Fruit fly (Drosophila melanogaster) whole organism, prepupa: Measurements from ENCODE around the gene CG12355.
A peak's percentile ranks its signal among the peaks of the same experiment; 100 is the strongest.

Experiments used
- Blimp-1 ChIP-seq: fragments of 200-800 bp; sonication (Bioruptor generic); optimal IDR thresholded peaks from 3 replicates; lab custom pipeline; 2017; ENCODE audit warnings: missing biosample characterization, missing genetic modification characterization, mild to moderate bottlenecking, moderate library complexity, missing genetic modification reagents
- CG10669 ChIP-seq: fragments of 200-800 bp; sonication (Bioruptor generic); optimal IDR thresholded peaks from 3 replicates; lab custom pipeline; 2018; ENCODE audit warnings: missing biosample characterization, mild to moderate bottlenecking, missing genetic modification characterization, moderate library complexity
- CG11294 ChIP-seq: fragments of 200-800 bp; sonication (Bioruptor generic); IDR thresholded peaks from 2 replicates; pipeline ENCODE4 v1.3.6; 2022; ENCODE audit warnings: missing biosample characterization, missing genetic modification characterization
- CG11902 ChIP-seq: fragments of 200-800 bp; sonication (Bioruptor generic); optimal IDR thresholded peaks from 3 replicates; lab custom pipeline; 2016; ENCODE audit warnings: missing biosample characterization, missing genetic modification characterization
- CG1621 ChIP-seq: fragments of 200-800 bp; sonication (Bioruptor generic); optimal IDR thresholded peaks from 3 replicates; lab custom pipeline; 2018; ENCODE audit warnings: missing biosample characterization, mild to moderate bottlenecking, missing genetic modification characterization
- CG31627 ChIP-seq: fragments of 200-800 bp; sonication (Bioruptor generic); optimal IDR thresholded peaks from 3 replicates; lab custom pipeline; 2016; ENCODE audit warnings: missing biosample characterization, missing genetic modification characterization
- CG32006 ChIP-seq: fragments of 200-800 bp; sonication (Bioruptor generic); optimal IDR thresholded peaks from 3 replicates; lab custom pipeline; 2017; ENCODE audit warnings: missing biosample characterization, mild to moderate bottlenecking, missing genetic modification characterization
- CG3919 ChIP-seq: fragments of 200-800 bp; sonication (Bioruptor generic); optimal IDR thresholded peaks from 3 replicates; lab custom pipeline; 2016; ENCODE audit warnings: missing biosample characterization, missing genetic modification characterization
- CG4318 ChIP-seq: fragments of 200-800 bp; sonication (Bioruptor generic); optimal IDR thresholded peaks from 3 replicates; lab custom pipeline; 2017; ENCODE audit warnings: missing biosample characterization, mild to moderate bottlenecking, missing genetic modification characterization
- CG6163 ChIP-seq: fragments of 200-800 bp; sonication (Bioruptor generic); IDR thresholded peaks from 3 replicates; pipeline ENCODE4 v1.3.6; 2022; ENCODE audit warnings: missing biosample characterization, missing genetic modification characterization
- CG6276 ChIP-seq: fragments of 200-800 bp; sonication (Bioruptor generic); optimal IDR thresholded peaks from 2 replicates; lab custom pipeline; 2017; ENCODE audit warnings: missing biosample characterization, mild to moderate bottlenecking, missing genetic modification characterization
- CG6792 ChIP-seq: fragments of 200-800 bp; sonication (Bioruptor generic); optimal IDR thresholded peaks from 3 replicates; lab custom pipeline; 2016; ENCODE audit warnings: missing biosample characterization, missing genetic modification characterization
- CG6854 ChIP-seq: fragments of 200-800 bp; sonication (Bioruptor generic); optimal IDR thresholded peaks from 2 replicates; lab custom pipeline; 2017; ENCODE audit warnings: missing biosample characterization, mild to moderate bottlenecking, missing genetic modification characterization
- CG7368 ChIP-seq: fragments of 200-800 bp; sonication (Bioruptor generic); optimal IDR thresholded peaks from 3 replicates; lab custom pipeline; 2016; ENCODE audit warnings: missing biosample characterization, missing genetic modification characterization
- CG8319 ChIP-seq: fragments of 200-800 bp; sonication (Bioruptor generic); optimal IDR thresholded peaks from 3 replicates; lab custom pipeline; 2016; ENCODE audit warnings: missing biosample characterization, missing genetic modification characterization
- CG8632 ChIP-seq: fragments of 200-800 bp; sonication (Bioruptor generic); optimal IDR thresholded peaks from 3 replicates; lab custom pipeline; 2016; ENCODE audit warnings: missing biosample characterization, missing genetic modification characterization
- CG9139 ChIP-seq: fragments of 200-800 bp; sonication (Bioruptor generic); optimal IDR thresholded peaks from 3 replicates; lab custom pipeline; 2017; ENCODE audit warnings: missing biosample characterization, mild to moderate bottlenecking, missing genetic modification characterization
- Eip75B ChIP-seq: fragments of 200-800 bp; sonication (Bioruptor generic); optimal IDR thresholded peaks from 3 replicates; lab custom pipeline; 2016; ENCODE audit warnings: missing biosample characterization, missing genetic modification characterization
- Eip78C ChIP-seq: fragments of 200-800 bp; sonication (Bioruptor generic); peaks from one replicate; lab custom pipeline; 2016; ENCODE audit warnings: missing biosample characterization, missing genetic modification characterization
- Ets21C ChIP-seq: fragments of 200-800 bp; sonication (Bioruptor generic); optimal IDR thresholded peaks from 3 replicates; lab custom pipeline; 2016; ENCODE audit warnings: missing biosample characterization, missing genetic modification characterization
- Ets96B ChIP-seq: fragments of 200-800 bp; optimal IDR thresholded peaks from 2 replicates; lab custom pipeline; 2019; ENCODE audit warnings: missing biosample characterization, mild to moderate bottlenecking, missing genetic modification characterization, moderate library complexity
- Gug ChIP-seq: fragments of 200-800 bp; sonication (Bioruptor generic); IDR thresholded peaks from 2 replicates; pipeline ENCODE4 v1.3.6; 2022; ENCODE audit warnings: missing biosample characterization, missing genetic modification characterization
- Hr38 ChIP-seq: sonication (Bioruptor generic); optimal IDR thresholded peaks from 2 replicates; lab custom pipeline; 2016; ENCODE audit warnings: missing biosample characterization, missing genetic modification characterization
- Hr39 ChIP-seq: fragments of 200-800 bp; sonication (Bioruptor generic); optimal IDR thresholded peaks from 2 replicates; lab custom pipeline; 2016; ENCODE audit warnings: missing biosample characterization, missing genetic modification characterization
- Hr4 ChIP-seq: fragments of 200-800 bp; sonication (Bioruptor generic); optimal IDR thresholded peaks from 3 replicates; lab custom pipeline; 2016; ENCODE audit warnings: missing biosample characterization, missing genetic modification characterization
- Lpt ChIP-seq: fragments of 200-800 bp; sonication (Bioruptor generic); optimal IDR thresholded peaks from 3 replicates; lab custom pipeline; 2016; ENCODE audit warnings: missing biosample characterization, missing genetic modification characterization
- Met ChIP-seq: fragments of 200-800 bp; sonication (Bioruptor generic); optimal IDR thresholded peaks from 3 replicates; lab custom pipeline; 2016; ENCODE audit warnings: missing biosample characterization, missing genetic modification characterization
- OdsH ChIP-seq: fragments of 200-800 bp; sonication (Bioruptor generic); optimal IDR thresholded peaks from 3 replicates; lab custom pipeline; 2016; ENCODE audit warnings: missing biosample characterization, missing genetic modification characterization
- Smox ChIP-seq: fragments of 200-800 bp; sonication (Bioruptor generic); optimal IDR thresholded peaks from 3 replicates; lab custom pipeline; 2016; ENCODE audit warnings: missing biosample characterization, missing genetic modification characterization
- Sox102F ChIP-seq: fragments of 200-800 bp; sonication (Bioruptor generic); optimal IDR thresholded peaks from 2 replicates; lab custom pipeline; 2016; ENCODE audit warnings: missing biosample characterization, mild to moderate bottlenecking, missing genetic modification characterization
- Sox15 ChIP-seq: fragments of 200-800 bp; sonication (Bioruptor generic); optimal IDR thresholded peaks from 3 replicates; lab custom pipeline; 2016; ENCODE audit warnings: missing biosample characterization, missing genetic modification characterization
- achi ChIP-seq: fragments of 200-800 bp; sonication (Bioruptor generic); optimal IDR thresholded peaks from 3 replicates; lab custom pipeline; 2016; ENCODE audit warnings: missing biosample characterization, missing genetic modification characterization
- acj6 ChIP-seq: fragments of 200-800 bp; sonication (Bioruptor generic); optimal IDR thresholded peaks from 3 replicates; lab custom pipeline; 2016; ENCODE audit warnings: missing biosample characterization, missing genetic modification characterization
- cyc ChIP-seq: fragments of 200-800 bp; sonication (Bioruptor generic); optimal IDR thresholded peaks from 3 replicates; lab custom pipeline; 2016; ENCODE audit warnings: missing biosample characterization, missing genetic modification characterization
- dac ChIP-seq: fragments of 200-800 bp; sonication (Bioruptor generic); optimal IDR thresholded peaks from 2 replicates; lab custom pipeline; 2017; ENCODE audit warnings: missing biosample characterization, mild to moderate bottlenecking, missing genetic modification characterization
- dsx ChIP-seq: fragments of 200-800 bp; optimal IDR thresholded peaks from 3 replicates; lab custom pipeline; 2019; ENCODE audit warnings: missing biosample characterization, mild to moderate bottlenecking, missing genetic modification characterization, moderate library complexity; ENCODE audit not compliant: poor library complexity, severe bottlenecking
- eg ChIP-seq: fragments of 200-800 bp; sonication (Bioruptor generic); IDR thresholded peaks from 3 replicates; pipeline ENCODE4 v1.3.6; 2022; ENCODE audit warnings: missing biosample characterization, missing genetic modification characterization
- fd59A ChIP-seq: fragments of 200-800 bp; sonication (Bioruptor generic); optimal IDR thresholded peaks from 2 replicates; lab custom pipeline; 2017; ENCODE audit warnings: missing biosample characterization, mild to moderate bottlenecking, missing genetic modification characterization, missing genetic modification reagents
- fd85E ChIP-seq: fragments of 200-800 bp; sonication (Bioruptor generic); optimal IDR thresholded peaks from 3 replicates; lab custom pipeline; 2016; ENCODE audit warnings: missing biosample characterization, missing genetic modification characterization
- fkh ChIP-seq: fragments of 200-800 bp; sonication (Bioruptor generic); optimal IDR thresholded peaks from 3 replicates; lab custom pipeline; 2017; ENCODE audit warnings: missing biosample characterization, mild to moderate bottlenecking, missing genetic modification characterization, moderate library complexity
- lz ChIP-seq: fragments of 200-800 bp; sonication (Bioruptor generic); optimal IDR thresholded peaks from 3 replicates; lab custom pipeline; 2016; ENCODE audit warnings: missing biosample characterization, missing genetic modification characterization
- net ChIP-seq: fragments of 200-800 bp; sonication (Bioruptor generic); optimal IDR thresholded peaks from 3 replicates; lab custom pipeline; 2016; ENCODE audit warnings: missing biosample characterization, missing genetic modification characterization
- pdm3 ChIP-seq: fragments of 200-800 bp; sonication (Bioruptor generic); optimal IDR thresholded peaks from 3 replicates; lab custom pipeline; 2016; ENCODE audit warnings: missing biosample characterization, missing genetic modification characterization
- salr ChIP-seq, 2 experiments: fragments of 200-800 bp; sonication (Bioruptor generic); optimal IDR thresholded peaks; 3 replicates each; lab custom pipeline; 2016 to 2018; ENCODE audit warnings: missing biosample characterization in 2 of 2, missing genetic modification characterization in 2 of 2, mild to moderate bottlenecking in 1 of 2
- svp ChIP-seq: fragments of 200-800 bp; sonication (Bioruptor generic); peaks from one replicate; lab custom pipeline; 2016; ENCODE audit warnings: missing biosample characterization, missing genetic modification characterization
- topi ChIP-seq: fragments of 200-800 bp; sonication (Bioruptor generic); optimal IDR thresholded peaks from 3 replicates; lab custom pipeline; 2016; ENCODE audit warnings: missing biosample characterization, missing genetic modification characterization
- vri ChIP-seq: fragments of 200-800 bp; sonication (Bioruptor generic); optimal IDR thresholded peaks from 3 replicates; lab custom pipeline; 2016; ENCODE audit warnings: missing biosample characterization, mild to moderate bottlenecking, missing genetic modification characterization

The CG12355 gene

DNA sequence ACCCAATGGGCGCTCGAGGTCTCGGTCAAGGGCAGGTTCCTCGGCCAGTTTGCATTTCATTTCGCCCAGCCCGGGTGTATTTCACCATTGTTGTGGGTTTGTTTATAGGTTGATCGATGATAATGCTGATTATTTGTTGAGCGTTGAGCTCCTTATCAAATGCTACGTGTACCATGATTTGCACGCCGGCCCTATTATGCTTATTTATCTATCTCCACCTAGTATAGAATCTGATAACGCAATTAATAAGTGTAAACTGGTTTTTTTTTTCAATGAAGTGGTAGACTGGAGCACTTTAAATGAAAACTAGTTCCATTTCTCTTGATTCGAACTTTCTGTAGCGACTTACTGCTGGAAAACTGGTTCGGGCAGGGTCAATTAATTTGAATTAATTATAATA lies 6.9 kb upstream of the CG12355 start:
- TF ChIP-seq fkh, result no peak
- no peak for TF ChIP-seq fd85E (GFP tag; lab: Kevin White, UChicago)
- peak; percentile 1 for TF ChIP-seq vri (GFP tag; lab: Kevin White, UChicago)

DNA sequence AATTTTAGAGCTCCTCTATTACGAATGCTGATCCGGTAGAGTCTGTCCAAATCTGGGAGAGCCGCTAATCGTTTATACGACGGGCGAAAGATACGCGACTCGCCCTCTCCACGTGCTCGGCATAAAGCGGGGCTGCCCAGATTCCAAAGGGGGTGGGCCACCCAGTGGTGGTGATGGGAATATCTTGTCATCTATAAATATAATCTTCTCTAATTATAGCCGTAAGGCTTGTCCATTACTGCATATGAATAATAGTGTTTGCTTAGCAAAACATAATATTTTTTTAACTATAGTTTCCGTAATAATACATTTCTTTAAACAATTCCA lies 6.3 kb upstream of the CG12355 start:
- TF ChIP-seq pdm3 (no peak), Eip78C (GFP tag; lab: Kevin White, UChicago) (peak; percentile 47), Sox15 (GFP tag; lab: Kevin White, UChicago) (no peak), topi (GFP tag; lab: Kevin White, UChicago) (no peak), eg (GFP tag; lab: Robert Waterston, UW) (0 out of 3 replicates have a peak, but pooled peaks have one; percentile 12), CG32006 (GFP tag; lab: Kevin White, UChicago) (no peak), CG3919 (no peak), vri (GFP tag; lab: Kevin White, UChicago) (no peak), CG7368 (no peak), CG11902 (GFP tag; lab: Kevin White, UChicago) (no peak), Hr4 (GFP tag; lab: Kevin White, UChicago) (no peak)

DNA sequence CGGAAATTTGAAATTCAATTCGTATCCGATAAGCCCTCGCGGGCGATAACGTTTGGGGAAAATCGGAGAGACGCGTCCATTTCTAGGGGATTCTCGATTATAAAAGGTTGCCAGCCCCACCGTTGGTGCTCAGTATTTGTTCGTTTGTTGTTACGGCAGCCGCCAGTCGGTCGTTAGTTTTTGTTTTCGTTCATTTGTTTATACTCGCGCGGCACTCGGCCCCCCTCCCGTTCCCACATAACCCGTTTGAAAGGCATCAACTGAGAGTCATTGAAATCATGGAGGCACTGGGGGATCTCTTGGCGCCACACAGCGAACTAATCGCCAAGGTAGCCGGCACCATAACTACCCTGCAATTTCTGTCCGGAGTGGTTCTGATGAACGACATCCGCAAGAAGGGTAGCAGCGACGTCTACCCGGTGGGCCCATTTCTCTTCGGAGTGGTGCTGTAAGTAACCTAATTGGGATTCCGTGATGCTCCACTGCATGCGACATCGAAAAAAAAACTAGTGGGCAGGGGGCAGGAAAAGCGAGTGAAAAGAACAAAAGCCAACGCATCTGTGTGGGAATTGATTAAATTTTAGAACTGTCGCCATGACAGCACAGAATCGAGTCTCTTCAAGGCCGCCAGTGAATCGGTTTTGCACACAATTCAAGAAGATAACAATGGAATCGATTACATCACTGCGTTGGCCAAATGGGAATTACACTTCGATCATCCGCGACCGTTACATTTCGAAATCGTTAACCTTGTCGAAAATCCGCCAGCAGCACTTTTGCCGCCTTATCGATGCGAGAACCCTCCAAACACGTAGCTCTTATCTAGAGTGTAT lies 5.7 kb upstream of the CG12355 start, which contains the start of gene CG7272:
Gene CG7272, plus strand, starts transcription at position 126 of the 833 bp plus-strand sequence.
- peak; percentile 0 for TF ChIP-seq Hr4 (GFP tag; lab: Kevin White, UChicago)
- TF ChIP-seq CG1621 (tag; lab: Kevin White, UChicago), result no peak
- no peak for TF ChIP-seq Smox (GFP tag; lab: Kevin White, UChicago)
- peak; percentile 51 for TF ChIP-seq CG3919
- TF ChIP-seq fkh, result peak; percentile 85
- no peak for TF ChIP-seq CG4318 (GFP tag; lab: Kevin White, UChicago)
- no peak for TF ChIP-seq CG6792 (GFP tag; lab: Kevin White, UChicago)
- no peak for TF ChIP-seq Eip75B (GFP tag; lab: Kevin White, UChicago)
- no peak for TF ChIP-seq svp (GFP tag; lab: Kevin White, UChicago)
- TF ChIP-seq CG6854 (GFP tag; lab: Kevin White, UChicago), result no peak
- TF ChIP-seq dac, result no peak
- TF ChIP-seq Blimp-1 (GFP tag; lab: Kevin White, UChicago), result no peak
- no peak for TF ChIP-seq fd85E (GFP tag; lab: Kevin White, UChicago)
- no peak for TF ChIP-seq Sox102F (GFP tag; lab: Kevin White, UChicago)
- TF ChIP-seq Hr39 (GFP tag; lab: Kevin White, UChicago), result no peak
- TF ChIP-seq Met (GFP tag; lab: Kevin White, UChicago), result no peak
- TF ChIP-seq net (GFP tag; lab: Kevin White, UChicago), result no peak
- TF ChIP-seq Ets96B, result no peak
- no peak for TF ChIP-seq CG10669 (GFP tag; lab: Kevin White, UChicago)
- no peak for TF ChIP-seq CG8632 (GFP tag; lab: Kevin White, UChicago)
- TF ChIP-seq CG31627, result no peak
- no peak for TF ChIP-seq Hr38 (GFP tag; lab: Kevin White, UChicago)
- no peak for TF ChIP-seq Gug
- no peak for TF ChIP-seq CG6276
- TF ChIP-seq cyc (GFP tag; lab: Kevin White, UChicago), result no peak
- no peak for TF ChIP-seq fd59A
- peak; percentile 28 for TF ChIP-seq Lpt (GFP tag; lab: Kevin White, UChicago)
- no peak for TF ChIP-seq dsx (GFP tag; lab: Kevin White, UChicago)
- no peak for TF ChIP-seq CG9139 (GFP tag; lab: Kevin White, UChicago)
- no peak for TF ChIP-seq OdsH (GFP tag; lab: Kevin White, UChicago)
- TF ChIP-seq eg (GFP tag; lab: Robert Waterston, UW), result no peak; the same call in 1 of the 3 replicates
- no peak for TF ChIP-seq achi (GFP tag; lab: Kevin White, UChicago)
- peak; percentile 48; the same call in 2 of the 3 replicates for TF ChIP-seq CG6163 (GFP tag; lab: Robert Waterston, UW)
- no peak for TF ChIP-seq CG8319 (GFP tag; lab: Kevin White, UChicago)
- no peak for TF ChIP-seq lz
- TF ChIP-seq CG11294 (GFP tag; lab: Robert Waterston, UW), result no peak
- no peak for TF ChIP-seq pdm3
- no peak for TF ChIP-seq acj6 (GFP tag; lab: Kevin White, UChicago)
- no peak for TF ChIP-seq salr (GFP tag; optimal IDR thresholded peaks at IDR 0.05; lab: Kevin White, UChicago)
- no peak for TF ChIP-seq Ets21C (GFP tag; lab: Kevin White, UChicago)
